Worm (Caenorhabditis elegans) whole organism, early embryonic: ENCODE measurements around the gene C25G4.8.

ENCODE experiments used
- B0310.2 ChIP-seq: sonication (generic microtip); optimal IDR thresholded peaks from 2 replicates; lab custom pipeline; 2016; ENCODE audit warnings: mild to moderate bottlenecking, missing genetic modification characterization, missing compliant biosample characterization
- aly-1 ChIP-seq: sonication (generic microtip); optimal IDR thresholded peaks from 2 replicates; lab custom pipeline; 2016; ENCODE audit warnings: missing genetic modification characterization, missing compliant biosample characterization
- ama-1 ChIP-seq: fragments of 150-350 bp; optimal IDR thresholded peaks from 2 replicates; lab custom pipeline; 2014
- flt-1 ChIP-seq: fragments of 200-800 bp; sonication (Bioruptor generic); IDR thresholded peaks from 2 replicates; pipeline ENCODE4 v1.3.6; 2022; ENCODE audit warnings: missing genetic modification characterization, missing compliant biosample characterization
- hmbx-1 ChIP-seq: sonication (generic microtip); optimal IDR thresholded peaks from 2 replicates; lab custom pipeline; 2016; ENCODE audit warnings: mild to moderate bottlenecking, missing genetic modification characterization, missing compliant biosample characterization
- hmg-4 ChIP-seq: fragments of 200-800 bp; sonication (Bioruptor generic); optimal IDR thresholded peaks from 2 replicates; lab custom pipeline; 2018; ENCODE audit warnings: mild to moderate bottlenecking, missing genetic modification characterization, missing compliant biosample characterization
- tra-4 ChIP-seq: sonication (generic microtip); optimal IDR thresholded peaks from 2 replicates; lab custom pipeline; 2017; ENCODE audit warnings: missing genetic modification characterization, missing compliant biosample characterization

ce11 chrIV:12410167-12410566 is 53.1 kb downstream of the C25G4.8 start, which contains the start of gene acl-13:
- TF ChIP-seq hmbx-1 (tag; lab: Kevin White, UChicago), result no peak
- TF ChIP-seq ama-1 (lab: Kevin White, UChicago), result no peak
- TF ChIP-seq flt-1 (GFP tag; lab: Robert Waterston, UW), result no peak
- no peak for TF ChIP-seq hmg-4
- TF ChIP-seq aly-1 (tag; lab: Kevin White, UChicago), result no peak
- no peak for TF ChIP-seq B0310.2 (tag; lab: Kevin White, UChicago)
- no peak for TF ChIP-seq tra-4 (tag; lab: Kevin White, UChicago)
